Fruit fly (Drosophila melanogaster) whole organism, adult: ENCODE results near the gene CG13049.

ENCODE experiments used
- CG11617 ChIP-seq: fragments of 200-800 bp; sonication (Bioruptor generic); optimal IDR thresholded peaks from 2 replicates; lab custom pipeline; 2017; ENCODE audit warnings: mild to moderate bottlenecking, missing biosample characterization, missing genetic modification reagents, missing genetic modification characterization
- CG7101 ChIP-seq: fragments of 200-800 bp; sonication (Bioruptor generic); optimal IDR thresholded peaks from 2 replicates; lab custom pipeline; 2018; ENCODE audit warnings: missing biosample characterization, mild to moderate bottlenecking, missing genetic modification characterization, moderate library complexity
- Mnt ChIP-seq: fragments of 200-800 bp; sonication (Bioruptor generic); optimal IDR thresholded peaks from 2 replicates; lab custom pipeline; 2016; ENCODE audit warnings: missing biosample characterization, mild to moderate bottlenecking, missing genetic modification characterization
- bab1 ChIP-seq: fragments of 200-800 bp; sonication (Bioruptor generic); optimal IDR thresholded peaks from 3 replicates; lab custom pipeline; 2019; ENCODE audit warnings: missing biosample characterization, mild to moderate bottlenecking, missing genetic modification characterization, moderate library complexity
- kay ChIP-seq: fragments of 200-800 bp; sonication (Bioruptor generic); peaks from one replicate; lab custom pipeline; 2016; ENCODE audit warnings: missing biosample characterization, missing genetic modification characterization, borderline replicate concordance
- ovo ChIP-seq: fragments of 200-800 bp; sonication (Bioruptor generic); optimal IDR thresholded peaks from 2 replicates; lab custom pipeline; 2016; ENCODE audit warnings: missing biosample characterization, missing genetic modification characterization

dm6 chr3L:16329495-16329894 is 47.8 kb upstream of the CG13049 start, which contains the start of gene CG33061:
- TF ChIP-seq bab1 (GFP tag; lab: Kevin White, UChicago) (no peak), kay (no peak), CG11617 (no peak), CG7101 (no peak), Mnt (no peak), ovo (GFP tag; lab: Kevin White, UChicago) (no peak)
